Worm (Caenorhabditis elegans): Measurements from ENCODE around the gene gskl-1.

gskl-1 gene

DNA sequence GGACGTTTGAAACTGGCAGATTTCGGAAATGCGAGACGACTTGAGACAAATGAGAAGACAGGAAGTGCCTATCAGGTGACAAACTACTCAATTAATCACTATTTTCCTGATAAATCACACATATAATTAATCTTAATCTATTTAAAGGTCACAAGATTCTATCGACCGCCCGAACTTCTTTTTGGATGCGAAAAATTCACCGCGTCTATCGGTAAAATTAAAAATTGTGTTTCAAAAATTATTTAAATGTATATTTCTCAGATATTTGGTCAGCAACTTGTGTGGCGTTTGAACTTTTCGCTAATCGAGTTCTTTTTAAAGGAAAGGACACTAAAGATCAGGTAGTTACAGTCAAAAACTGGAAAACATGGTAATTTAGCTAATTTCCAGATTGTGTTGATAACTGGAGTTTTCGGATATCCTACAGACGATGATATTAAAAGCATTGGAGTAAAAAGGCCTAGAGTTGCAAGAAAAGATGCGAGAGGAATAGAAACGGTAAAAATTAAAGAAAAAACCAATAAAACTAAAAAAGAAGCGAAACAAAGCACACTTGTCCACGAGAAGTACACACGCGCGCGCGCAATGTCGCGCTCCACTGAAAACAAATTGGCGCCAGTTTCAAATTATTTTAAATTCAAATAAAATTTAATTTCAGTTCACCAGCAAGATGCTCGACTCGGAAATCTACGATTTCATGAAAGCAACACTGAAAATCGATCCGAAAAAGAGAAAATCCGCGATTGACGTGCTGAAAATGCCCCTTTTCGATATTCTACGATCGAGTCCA lies 1.1 kb downstream of the gskl-1 start:
- TF ChIP-seq lin-39 (tag; optimal IDR thresholded peaks at IDR 0.05): peak; percentile 49
- TF ChIP-seq lin-14 (GFP tag; optimal IDR thresholded peaks at IDR 0.05): peak; percentile 27
- peak; percentile 73 for TF ChIP-seq nhr-85 (tag)
- TF ChIP-seq lin-35 (GFP tag; optimal IDR thresholded peaks at IDR 0.05): peak; percentile 15 to 64
- TF ChIP-seq tlp-1 (tag; optimal IDR thresholded peaks at IDR 0.05): no peak
- TF ChIP-seq dsc-1 (tag; optimal IDR thresholded peaks at IDR 0.05): no peak
- TF ChIP-seq sox-4 (tag; optimal IDR thresholded peaks at IDR 0.05): no peak
- peak; percentile 20 for TF ChIP-seq nhr-71 (tag; optimal IDR thresholded peaks at IDR 0.05)
- peak; percentile 54 to 82 for TF ChIP-seq efl-1 (optimal IDR thresholded peaks at IDR 0.05)
- peak; percentile 66 to 84 for TF ChIP-seq efl-1 (GFP tag; optimal IDR thresholded peaks at IDR 0.05 in 1 of 2)
- TF ChIP-seq unc-30 (tag; optimal IDR thresholded peaks at IDR 0.05): no peak
- peak; percentile 14 for TF ChIP-seq blmp-1 (tag; optimal IDR thresholded peaks at IDR 0.05)
- peak in 2 of 3 experiments; percentile 34 to 65 for TF ChIP-seq dpl-1 (GFP tag; optimal IDR thresholded peaks at IDR 0.05)
- TF ChIP-seq C04F5.9 (tag; optimal IDR thresholded peaks at IDR 0.05): no peak

ce11 chrII:10949383-10949782 lies 2.0 kb downstream of the gskl-1 start:
- TF ChIP-seq ets-5 (GFP tag; IDR thresholded peaks at IDR 0.05) (no peak), mdl-1 (tag; optimal IDR thresholded peaks at IDR 0.05) (no peak), lin-14 (GFP tag; optimal IDR thresholded peaks at IDR 0.05) (no peak), unc-86 (tag; optimal IDR thresholded peaks at IDR 0.05) (no peak), blmp-1 (tag; optimal IDR thresholded peaks at IDR 0.05) (no peak), elt-2 (tag; optimal IDR thresholded peaks at IDR 0.05) (peak; percentile 20), lin-35 (GFP tag; optimal IDR thresholded peaks at IDR 0.05) (peak in 1 of 2 experiments; percentile 2), nhr-20 (tag; optimal IDR thresholded peaks at IDR 0.05) (no peak), swsn-7 (tag; optimal IDR thresholded peaks at IDR 0.05) (no peak), nhr-85 (tag) (no peak), unc-98 (GFP tag; IDR thresholded peaks at IDR 0.05) (no peak), zip-4 (GFP tag; optimal IDR thresholded peaks at IDR 0.05) (no peak)

DNA sequence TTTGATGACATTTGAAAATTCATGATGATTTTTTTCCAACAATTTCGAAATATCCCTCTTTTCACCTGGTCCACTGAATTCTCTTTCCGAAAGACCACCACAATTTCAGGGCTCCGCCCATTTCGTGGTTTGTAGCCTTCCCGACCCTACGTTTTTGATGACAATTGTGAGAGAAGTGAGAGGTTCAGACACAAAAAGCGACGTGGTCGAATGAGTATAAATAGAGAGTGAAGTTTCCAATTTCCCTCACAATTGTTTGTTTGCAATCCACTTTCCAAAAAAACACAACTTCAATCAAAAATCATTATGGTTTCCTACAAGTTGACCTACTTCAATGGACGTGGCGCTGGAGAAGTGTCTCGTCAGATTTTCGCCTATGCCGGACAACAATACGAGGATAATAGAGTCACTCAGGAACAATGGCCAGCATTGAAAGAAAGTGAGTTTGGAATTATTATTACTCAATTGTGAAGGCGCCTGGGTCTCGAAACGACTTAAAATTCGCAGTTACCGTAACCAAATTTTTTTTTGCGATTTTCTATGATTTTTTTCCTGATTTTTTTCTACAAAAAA lies 2.8 kb downstream of the gskl-1 start, which contains the start of gene gst-5:
Gene gst-5 (plus strand): TSS at position 246 of the 573 bp plus-strand sequence.
- TF ChIP-seq blmp-1 (tag; optimal IDR thresholded peaks at IDR 0.05): peak; percentile 68
- peak in 1 of 2 experiments; percentile 53 for TF ChIP-seq lin-35 (GFP tag; optimal IDR thresholded peaks at IDR 0.05)
- TF ChIP-seq sox-4 (tag; optimal IDR thresholded peaks at IDR 0.05): no peak
- TF ChIP-seq elt-2 (tag; optimal IDR thresholded peaks at IDR 0.05): peak; percentile 16
- peak; percentile 3 for TF ChIP-seq irx-1 (tag; optimal IDR thresholded peaks at IDR 0.05)
- no peak for TF ChIP-seq ama-1 (optimal IDR thresholded peaks at IDR 0.05)
- no peak for TF ChIP-seq vab-15 (tag; optimal IDR thresholded peaks at IDR 0.05)
- peak; percentile 71 for TF ChIP-seq rnt-1 (tag; optimal IDR thresholded peaks at IDR 0.05)
- peak; percentile 79 for TF ChIP-seq nhr-71 (tag; optimal IDR thresholded peaks at IDR 0.05)
- no peak for TF ChIP-seq alr-1 (tag; optimal IDR thresholded peaks at IDR 0.05; ENCODE audit: borderline replicate concordance)
- TF ChIP-seq fos-1 (tag; optimal IDR thresholded peaks at IDR 0.05): no peak
- no peak for TF ChIP-seq hlh-4 (tag; optimal IDR thresholded peaks at IDR 0.05)
- TF ChIP-seq nhr-19 (GFP tag; conservative IDR thresholded peaks at IDR 0.05): peak; percentile 19; the same call in 1 of the 2 replicates
- TF ChIP-seq Y116A8C.19 (tag; optimal IDR thresholded peaks at IDR 0.05; ENCODE audit: borderline replicate concordance): no peak
- no peak for TF ChIP-seq pax-3 (tag; optimal IDR thresholded peaks at IDR 0.05)
- TF ChIP-seq xbp-1 (tag; optimal IDR thresholded peaks at IDR 0.05): peak; percentile 27
- no peak for TF ChIP-seq tlp-1 (tag; optimal IDR thresholded peaks at IDR 0.05)
- TF ChIP-seq lin-14 (GFP tag; optimal IDR thresholded peaks at IDR 0.05): peak; percentile 91
- no peak for TF ChIP-seq lin-15B (tag; optimal IDR thresholded peaks at IDR 0.05)
- peak; percentile 10 to 50 (median 29) for TF ChIP-seq ceh-82 (tag; optimal IDR thresholded peaks at IDR 0.05)
- TF ChIP-seq lir-3 (tag; optimal IDR thresholded peaks at IDR 0.05; ENCODE audit: poor library complexity): no peak
- peak; percentile 59 for TF ChIP-seq nhr-28 (tag; optimal IDR thresholded peaks at IDR 0.05)
- TF ChIP-seq F16B12.6 (tag; optimal IDR thresholded peaks at IDR 0.05): no peak
- TF ChIP-seq sup-37 (GFP tag; optimal IDR thresholded peaks at IDR 0.05): no peak
- TF ChIP-seq pqm-1 (tag; optimal IDR thresholded peaks at IDR 0.05): no peak
- peak; percentile 41 for TF ChIP-seq zip-4 (GFP tag; optimal IDR thresholded peaks at IDR 0.05)
- no peak for TF ChIP-seq snpc-4 (tag; optimal IDR thresholded peaks at IDR 0.05)
- TF ChIP-seq dpl-1 (GFP tag; optimal IDR thresholded peaks at IDR 0.05): peak; percentile 15 to 28 (median 18)
- TF ChIP-seq egl-27 (tag; optimal IDR thresholded peaks at IDR 0.05): peak in 1 of 2 experiments; percentile 13
- no peak for TF ChIP-seq dsc-1 (tag; optimal IDR thresholded peaks at IDR 0.05)
- peak; percentile 50 for TF ChIP-seq nhr-47 (tag; optimal IDR thresholded peaks at IDR 0.05)
- TF ChIP-seq mef-2 (tag; optimal IDR thresholded peaks at IDR 0.05): no peak
- TF ChIP-seq mab-9 (GFP tag; IDR thresholded peaks at IDR 0.05): no peak
- no peak for TF ChIP-seq sptf-1 (tag; optimal IDR thresholded peaks at IDR 0.05)
